Worm (Caenorhabditis elegans) whole organism, late embryonic: ENCODE data around the gene Y49F6B.20.

Source experiments
- C38D4.7 ChIP-seq: fragments of 200-800 bp; sonication (Bioruptor generic); optimal IDR thresholded peaks from 2 replicates; lab custom pipeline; 2018; ENCODE audit warnings: mild to moderate bottlenecking, missing genetic modification characterization, moderate library complexity, missing compliant biosample characterization
- F13H6.1 ChIP-seq: sonication (generic microtip); optimal IDR thresholded peaks from 2 replicates; lab custom pipeline; 2016; ENCODE audit warnings: missing genetic modification characterization, missing compliant biosample characterization
- K02D7.2 ChIP-seq: sonication (generic microtip); optimal IDR thresholded peaks from 2 replicates; lab custom pipeline; 2017; ENCODE audit warnings: mild to moderate bottlenecking, missing genetic modification characterization, missing compliant biosample characterization
- K09A11.1 ChIP-seq: sonication (generic microtip); optimal IDR thresholded peaks from 2 replicates; lab custom pipeline; 2017; ENCODE audit warnings: antibody characterized with exemption, mild to moderate bottlenecking, missing genetic modification characterization, missing compliant biosample characterization; ENCODE audit not compliant: insufficient read depth
- ceh-19 ChIP-seq: fragments of 200-800 bp; sonication (Bioruptor generic); optimal IDR thresholded peaks from 2 replicates; lab custom pipeline; 2018; ENCODE audit warnings: mild to moderate bottlenecking, missing genetic modification characterization, missing compliant biosample characterization
- ceh-2 ChIP-seq: sonication (generic microtip); optimal IDR thresholded peaks from 2 replicates; lab custom pipeline; 2016; ENCODE audit warnings: missing genotype, missing genetic modification characterization, missing compliant biosample characterization
- ceh-24 ChIP-seq: sonication (generic microtip); optimal IDR thresholded peaks from 2 replicates; lab custom pipeline; 2016; ENCODE audit warnings: mild to moderate bottlenecking, missing genetic modification characterization, missing compliant biosample characterization
- ceh-30 ChIP-seq: fragments of 150-350 bp; optimal IDR thresholded peaks from 2 replicates; lab custom pipeline; 2014; ENCODE audit warnings: missing biosample characterization, missing genetic modification characterization
- ceh-34 ChIP-seq: sonication (generic microtip); optimal IDR thresholded peaks from 2 replicates; lab custom pipeline; 2016; ENCODE audit warnings: mild to moderate bottlenecking, missing genetic modification characterization, missing compliant biosample characterization
- ceh-48 ChIP-seq: sonication (generic microtip); optimal IDR thresholded peaks from 2 replicates; lab custom pipeline; 2016; ENCODE audit warnings: missing genetic modification characterization, inconsistent platforms, missing compliant biosample characterization
- ceh-6 ChIP-seq: fragments of 200-800 bp; sonication (Bioruptor generic); optimal IDR thresholded peaks from 2 replicates; lab custom pipeline; 2018; ENCODE audit warnings: mild to moderate bottlenecking, missing genetic modification characterization, missing compliant biosample characterization
- che-1 ChIP-seq: sonication (generic microtip); optimal IDR thresholded peaks from 2 replicates; lab custom pipeline; 2016; ENCODE audit warnings: mild to moderate bottlenecking, missing genetic modification characterization, missing compliant biosample characterization
- dve-1 ChIP-seq: sonication (generic microtip); optimal IDR thresholded peaks from 2 replicates; lab custom pipeline; 2017; ENCODE audit warnings: antibody characterized with exemption, mild to moderate bottlenecking, missing genetic modification characterization, missing compliant biosample characterization
- elt-4 ChIP-seq: sonication (generic microtip); optimal IDR thresholded peaks from 2 replicates; lab custom pipeline; 2016; ENCODE audit warnings: missing genetic modification characterization, missing compliant biosample characterization
- eyg-1 ChIP-seq: sonication (generic microtip); optimal IDR thresholded peaks from 2 replicates; lab custom pipeline; 2016; ENCODE audit warnings: missing genotype, missing genetic modification characterization, missing compliant biosample characterization
- fax-1 ChIP-seq: sonication (generic microtip); optimal IDR thresholded peaks from 2 replicates; lab custom pipeline; 2016; ENCODE audit warnings: missing genotype, missing genetic modification characterization, missing compliant biosample characterization
- fkh-10 ChIP-seq: fragments of 150-350 bp; optimal IDR thresholded peaks from 2 replicates; lab custom pipeline; 2014; ENCODE audit warnings: missing biosample characterization, missing genetic modification reagents, missing genetic modification characterization
- fkh-6 ChIP-seq: sonication (generic microtip); optimal IDR thresholded peaks from 2 replicates; lab custom pipeline; 2016; ENCODE audit warnings: missing genetic modification characterization, missing compliant biosample characterization
- hlh-30 ChIP-seq: sonication (generic microtip); optimal IDR thresholded peaks from 2 replicates; lab custom pipeline; 2017; ENCODE audit warnings: antibody characterized with exemption, missing genetic modification characterization, missing compliant biosample characterization; ENCODE audit not compliant: insufficient read depth
- hlh-8 ChIP-seq: sonication (generic microtip); optimal IDR thresholded peaks from 2 replicates; lab custom pipeline; 2016; ENCODE audit warnings: missing genotype, missing genetic modification characterization, missing compliant biosample characterization
- nfya-1 ChIP-seq: sonication (generic microtip); optimal IDR thresholded peaks from 2 replicates; lab custom pipeline; 2017; ENCODE audit warnings: missing genetic modification characterization, mild to moderate bottlenecking, missing compliant biosample characterization, antibody characterized with exemption, moderate library complexity
- npax-4 ChIP-seq: sonication (generic microtip); optimal IDR thresholded peaks from 2 replicates; lab custom pipeline; 2016; ENCODE audit warnings: missing genetic modification characterization, missing compliant biosample characterization
- pat-9 ChIP-seq: fragments of 200-800 bp; sonication (Bioruptor generic); optimal IDR thresholded peaks from 2 replicates; lab custom pipeline; 2018; ENCODE audit warnings: mild to moderate bottlenecking, missing genetic modification characterization, moderate library complexity, missing compliant biosample characterization
- pax-1 ChIP-seq: fragments of 150-350 bp; optimal IDR thresholded peaks from 2 replicates; lab custom pipeline; 2014; ENCODE audit warnings: missing biosample characterization, missing genetic modification characterization
- pha-2 ChIP-seq: sonication (generic microtip); optimal IDR thresholded peaks from 2 replicates; lab custom pipeline; 2017; ENCODE audit warnings: mild to moderate bottlenecking, missing genetic modification characterization, missing compliant biosample characterization
- pqm-1 ChIP-seq: sonication (generic microtip); optimal IDR thresholded peaks from 2 replicates; lab custom pipeline; 2016; ENCODE audit warnings: missing genetic modification characterization, missing compliant biosample characterization
- ref-2 ChIP-seq: sonication (generic microtip); optimal IDR thresholded peaks from 2 replicates; lab custom pipeline; 2016; ENCODE audit warnings: missing genetic modification characterization, missing compliant biosample characterization
- sdc-2 ChIP-seq: sonication (generic microtip); optimal IDR thresholded peaks from 2 replicates; lab custom pipeline; 2016; ENCODE audit warnings: missing genotype, missing genetic modification characterization, missing compliant biosample characterization
- sox-2 ChIP-seq: fragments of 200-800 bp; sonication (Bioruptor generic); IDR thresholded peaks from 2 replicates; pipeline ENCODE4 v1.3.6; 2022; ENCODE audit warnings: missing genetic modification reagents, missing genetic modification characterization, missing compliant biosample characterization
- tbx-2 ChIP-seq: sonication (generic microtip); optimal IDR thresholded peaks from 2 replicates; lab custom pipeline; 2016; ENCODE audit warnings: missing genetic modification characterization, missing compliant biosample characterization
- unc-42 ChIP-seq: sonication (generic microtip); optimal IDR thresholded peaks from 2 replicates; lab custom pipeline; 2016; ENCODE audit warnings: missing genotype, missing genetic modification characterization, missing compliant biosample characterization
- unc-55 ChIP-seq: sonication (generic microtip); optimal IDR thresholded peaks from 2 replicates; lab custom pipeline; 2017; ENCODE audit warnings: missing biosample characterization, missing genetic modification reagents, missing genetic modification characterization
- unc-86 ChIP-seq: sonication (generic microtip); optimal IDR thresholded peaks from 2 replicates; lab custom pipeline; 2016; ENCODE audit warnings: missing genetic modification characterization, missing compliant biosample characterization
- zip-5 ChIP-seq: sonication (generic microtip); optimal IDR thresholded peaks from 2 replicates; lab custom pipeline; 2016; ENCODE audit warnings: missing genetic modification characterization, missing compliant biosample characterization
- ztf-16 ChIP-seq: sonication (generic microtip); optimal IDR thresholded peaks from 2 replicates; lab custom pipeline; 2017; ENCODE audit warnings: missing genetic modification characterization, missing compliant biosample characterization

Gene Y49F6B.20

DNA sequence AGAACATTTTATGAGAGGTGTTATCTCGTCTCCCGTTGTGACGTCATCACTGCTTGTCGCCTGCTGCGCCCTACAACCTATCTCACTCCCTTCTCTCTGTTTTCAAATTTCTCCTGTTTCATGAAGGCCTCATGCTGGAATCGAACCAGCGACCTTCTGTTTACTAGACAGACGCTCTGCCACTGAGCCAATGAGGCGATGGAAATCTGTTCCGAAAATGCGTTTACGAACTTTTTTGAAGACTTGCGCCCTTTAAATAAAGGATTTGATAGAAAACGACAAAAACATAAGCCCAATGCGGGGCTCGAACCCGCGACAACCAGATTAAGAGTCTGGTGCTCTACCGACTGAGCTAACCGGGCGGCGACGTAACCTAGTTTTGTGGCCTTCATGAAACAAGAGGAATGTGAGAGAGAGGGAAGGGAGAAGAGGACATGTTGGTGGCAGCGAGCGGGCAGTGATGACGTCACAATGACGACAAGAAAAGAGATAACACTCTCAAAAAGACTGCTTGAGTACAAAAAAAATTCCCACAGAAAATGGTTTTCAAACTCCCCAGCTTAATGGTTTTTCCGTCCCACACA lies 48.6 kb upstream of the Y49F6B.20 start, which contains the start of gene clec-126 (continued):
- TF ChIP-seq zip-5 (peak; percentile 65), ref-2 (tag; lab: Kevin White, UChicago) (peak; percentile 81), fkh-6 (peak; percentile 76), ceh-30 (tag; lab: Kevin White, UChicago) (no peak), ztf-16 (tag; lab: Kevin White, UChicago) (peak; percentile 45), pat-9 (tag; lab: Kevin White, UChicago) (peak; percentile 68), fax-1 (tag; lab: Kevin White, UChicago) (peak; percentile 44), ceh-48 (tag; lab: Kevin White, UChicago) (peak; percentile 53), elt-4 (tag; lab: Kevin White, UChicago) (peak; percentile 9), unc-42 (tag; lab: Kevin White, UChicago) (peak; percentile 85), sdc-2 (tag; lab: Kevin White, UChicago) (peak; percentile 57), tbx-2 (tag; lab: Kevin White, UChicago) (peak; percentile 76), ceh-34 (tag; lab: Kevin White, UChicago) (peak; percentile 51), F13H6.1 (tag; lab: Kevin White, UChicago) (peak; percentile 12), fkh-10 (no peak), npax-4 (tag; lab: Kevin White, UChicago) (peak; percentile 46), ceh-2 (peak; percentile 67), pha-2 (tag; lab: Kevin White, UChicago) (peak; percentile 67), che-1 (tag; lab: Kevin White, UChicago) (peak; percentile 75), pqm-1 (peak; percentile 80), pax-1 (tag; lab: Kevin White, UChicago) (no peak), C38D4.7 (GFP tag; lab: Kevin White, UChicago) (peak; percentile 75)

DNA sequence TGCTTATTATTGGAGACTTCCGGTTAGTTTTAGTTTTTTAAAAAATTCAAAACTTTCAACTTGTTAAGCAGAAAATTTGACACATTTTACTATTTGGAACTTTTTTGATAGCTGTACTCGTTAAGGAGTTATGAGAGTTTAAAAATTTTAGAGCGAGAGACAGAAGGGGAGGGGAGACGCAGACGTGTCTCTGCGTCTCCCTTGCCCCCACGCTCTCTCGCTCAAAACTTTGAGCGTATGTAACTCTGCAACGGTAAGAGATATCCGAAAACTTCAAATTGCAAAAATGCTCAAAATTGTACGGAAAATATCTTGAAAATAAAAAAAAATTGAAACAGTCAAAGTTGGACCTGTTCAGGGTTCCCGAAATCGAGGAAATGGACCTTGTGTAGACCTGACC lies 45.7 kb upstream of the Y49F6B.20 start:
- TF ChIP-seq unc-86 (tag; lab: Kevin White, UChicago), result no peak
- TF ChIP-seq unc-55 (GFP tag; lab: Kevin White, UChicago), result no peak
- no peak for TF ChIP-seq ref-2 (tag; lab: Kevin White, UChicago)
- TF ChIP-seq zip-5, result no peak
- no peak for TF ChIP-seq pax-1 (tag; lab: Kevin White, UChicago)
- no peak for TF ChIP-seq eyg-1 (tag; lab: Kevin White, UChicago)
- no peak for TF ChIP-seq hlh-8
- no peak for TF ChIP-seq sox-2 (GFP tag; lab: Robert Waterston, UW)

DNA sequence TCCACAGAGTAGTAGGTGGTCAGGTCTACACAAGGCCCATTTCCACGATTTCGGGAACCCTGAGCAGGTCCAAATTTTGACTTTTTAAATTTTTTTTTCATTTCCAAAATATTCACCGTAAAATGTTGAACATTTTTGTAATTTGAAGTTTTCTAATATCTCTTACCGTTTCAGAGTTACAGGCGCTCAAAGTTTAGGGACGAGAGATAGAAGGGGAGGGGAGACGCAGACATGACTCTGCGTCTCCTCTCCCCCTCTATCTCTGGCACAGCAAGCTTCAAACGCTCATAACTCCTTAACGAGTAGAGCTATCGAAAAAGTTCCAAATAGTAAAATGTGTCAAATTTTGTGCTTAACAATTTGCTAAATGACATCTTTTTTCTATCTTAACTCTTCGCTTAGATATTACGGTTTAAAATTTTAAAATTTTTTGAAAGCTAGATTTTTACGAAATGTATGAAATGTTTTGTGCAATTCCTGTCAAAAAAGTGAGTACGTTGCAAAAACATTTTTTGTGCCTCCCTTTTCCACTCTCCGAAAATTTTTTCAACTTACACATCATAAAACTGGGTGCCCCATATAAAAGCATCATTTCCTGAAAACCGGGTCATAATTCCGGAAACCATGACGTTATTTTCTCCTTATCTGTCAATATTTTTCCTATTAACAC lies 45.1 kb upstream of the Y49F6B.20 start, which contains the start of the genes Y49F6B.14 and clec-125:
TSS of gene Y49F6B.14 (minus strand) at position 101 of the 670 bp plus-strand sequence.
TSS of gene clec-125 (plus strand) at position 620 of the 670 bp plus-strand sequence.
- TF ChIP-seq nfya-1 (tag; lab: Kevin White, UChicago), result no peak
- no peak for TF ChIP-seq K09A11.1
- TF ChIP-seq K02D7.2 (tag; lab: Kevin White, UChicago), result no peak
- no peak for TF ChIP-seq C38D4.7 (GFP tag; lab: Kevin White, UChicago)
- no peak for TF ChIP-seq ref-2 (tag; lab: Kevin White, UChicago)
- TF ChIP-seq elt-4 (tag; lab: Kevin White, UChicago), result no peak
- TF ChIP-seq ceh-6 (GFP tag; lab: Kevin White, UChicago), result no peak
- no peak for TF ChIP-seq ceh-24 (tag; lab: Kevin White, UChicago)
- no peak for TF ChIP-seq eyg-1 (tag; lab: Kevin White, UChicago)
- no peak for TF ChIP-seq hlh-30 (tag; lab: Kevin White, UChicago)
- TF ChIP-seq dve-1 (tag; lab: Kevin White, UChicago), result no peak
- TF ChIP-seq pqm-1, result no peak
- no peak for TF ChIP-seq ceh-48 (tag; lab: Kevin White, UChicago)
- no peak for TF ChIP-seq ceh-19 (GFP tag; lab: Kevin White, UChicago)
- no peak for TF ChIP-seq ztf-16 (tag; lab: Kevin White, UChicago)
- TF ChIP-seq fax-1 (tag; lab: Kevin White, UChicago), result no peak
- TF ChIP-seq fkh-6, result no peak
